Worm (Caenorhabditis elegans) whole organism, young adult: ENCODE data around the gene F49F1.4.
A peak's percentile ranks its signal among the peaks of the same experiment; 100 is the strongest.

Source experiments
- B0035.1 ChIP-seq: sonication (generic microtip); optimal IDR thresholded peaks from 2 replicates; lab custom pipeline; 2016; ENCODE audit warnings: missing genetic modification characterization, mild to moderate bottlenecking, missing compliant biosample characterization, missing genotype, missing genetic modification reagents
- C06A6.2 ChIP-seq: fragments of 200-800 bp; sonication (Bioruptor generic); conservative IDR thresholded peaks from 2 replicates; pipeline ENCODE4 v1.3.6; 2022; ENCODE audit warnings: missing genetic modification characterization, missing compliant biosample characterization
- D2030.7 ChIP-seq: fragments of 200-800 bp; sonication (Bioruptor generic); IDR thresholded peaks from 2 replicates; pipeline ENCODE4 v1.3.6; 2022; ENCODE audit warnings: missing genetic modification reagents, missing genetic modification characterization, missing compliant biosample characterization
- F33H1.4 ChIP-seq: fragments of 200-800 bp; sonication (Bioruptor generic); IDR thresholded peaks from 2 replicates; pipeline ENCODE4 v1.3.6; 2022; ENCODE audit warnings: missing genetic modification reagents, missing genetic modification characterization, missing compliant biosample characterization
- Y53G8AR.9 ChIP-seq: fragments of 200-800 bp; sonication (Bioruptor generic); conservative IDR thresholded peaks from 2 replicates; pipeline ENCODE4 v1.3.6; 2022; ENCODE audit warnings: missing genetic modification reagents, missing genetic modification characterization, missing compliant biosample characterization
- Y79H2A.3 ChIP-seq: fragments of 200-800 bp; sonication (Bioruptor generic); conservative IDR thresholded peaks from 2 replicates; pipeline ENCODE4 v1.3.6; 2022; ENCODE audit warnings: missing genetic modification reagents, missing genetic modification characterization, missing compliant biosample characterization
- ZK185.1 ChIP-seq: sonication (generic microtip); optimal IDR thresholded peaks from 2 replicates; lab custom pipeline; 2016; ENCODE audit warnings: mild to moderate bottlenecking, missing genetic modification characterization, missing compliant biosample characterization; ENCODE audit not compliant: poor library complexity, severe bottlenecking
- attf-3 ChIP-seq: fragments of 200-800 bp; sonication (Bioruptor generic); conservative IDR thresholded peaks from 2 replicates; pipeline ENCODE4 v1.3.6; 2022; ENCODE audit warnings: missing genetic modification reagents, missing genetic modification characterization, missing compliant biosample characterization
- attf-5 ChIP-seq: fragments of 200-800 bp; sonication (Bioruptor generic); optimal IDR thresholded peaks from 2 replicates; lab custom pipeline; 2018; ENCODE audit warnings: mild to moderate bottlenecking, missing genetic modification characterization, missing compliant biosample characterization
- bed-2 ChIP-seq: fragments of 200-800 bp; sonication (Bioruptor generic); IDR thresholded peaks from 2 replicates; pipeline ENCODE4 v1.3.6; 2022; ENCODE audit warnings: missing genetic modification reagents, missing genetic modification characterization, missing compliant biosample characterization
- ceh-100 ChIP-seq: fragments of 200-800 bp; sonication (Bioruptor generic); IDR thresholded peaks from 2 replicates; pipeline ENCODE4 v1.3.6; 2022; ENCODE audit warnings: missing genetic modification reagents, missing genetic modification characterization, missing compliant biosample characterization
- ceh-91 ChIP-seq: fragments of 200-800 bp; sonication (Bioruptor generic); IDR thresholded peaks from 2 replicates; pipeline ENCODE4 v1.3.6; 2022; ENCODE audit warnings: missing genetic modification reagents, missing genetic modification characterization, missing compliant biosample characterization
- die-1 ChIP-seq: sonication (generic microtip); optimal IDR thresholded peaks from 2 replicates; lab custom pipeline; 2016; ENCODE audit warnings: missing genotype, mild to moderate bottlenecking, missing genetic modification characterization, missing compliant biosample characterization
- dpff-1 ChIP-seq: sonication (generic microtip); optimal IDR thresholded peaks from 2 replicates; lab custom pipeline; 2017; ENCODE audit warnings: mild to moderate bottlenecking, missing genetic modification characterization, missing compliant biosample characterization
- efl-1 ChIP-seq: fragments of 150-350 bp; optimal IDR thresholded peaks from 2 replicates; lab custom pipeline; 2014; ENCODE audit warnings: missing biosample characterization, missing genetic modification reagents, missing genetic modification characterization
- ekl-4 ChIP-seq: fragments of 200-800 bp; sonication (Bioruptor generic); IDR thresholded peaks from 2 replicates; pipeline ENCODE4 v1.3.6; 2022; ENCODE audit warnings: missing genetic modification reagents, missing genetic modification characterization, missing compliant biosample characterization
- ets-4 ChIP-seq: fragments of 200-800 bp; sonication (Bioruptor generic); optimal IDR thresholded peaks from 2 replicates; lab custom pipeline; 2018; ENCODE audit warnings: mild to moderate bottlenecking, missing genetic modification characterization, missing compliant biosample characterization
- hlh-26 ChIP-seq: fragments of 200-800 bp; sonication (Bioruptor generic); conservative IDR thresholded peaks from 2 replicates; pipeline ENCODE4 v1.3.6; 2022; ENCODE audit warnings: missing genetic modification reagents, missing genetic modification characterization, missing compliant biosample characterization
- hmg-1.2 ChIP-seq: fragments of 200-800 bp; sonication (Bioruptor generic); IDR thresholded peaks from 2 replicates; pipeline ENCODE4 v1.3.6; 2022; ENCODE audit warnings: missing genetic modification reagents, missing genetic modification characterization, missing compliant biosample characterization
- hmg-20 ChIP-seq: fragments of 200-800 bp; sonication (Bioruptor generic); IDR thresholded peaks from 2 replicates; pipeline ENCODE4 v1.3.6; 2022; ENCODE audit warnings: missing genetic modification reagents, missing genetic modification characterization, missing compliant biosample characterization
- hrde-1 ChIP-seq: sonication (generic microtip); optimal IDR thresholded peaks from 2 replicates; lab custom pipeline; 2016; ENCODE audit warnings: missing genetic modification characterization, mild to moderate bottlenecking, missing compliant biosample characterization, moderate library complexity, missing genotype, missing genetic modification reagents, borderline replicate concordance
- lin-26 ChIP-seq: fragments of 200-800 bp; sonication (Bioruptor generic); IDR thresholded peaks from 2 replicates; pipeline ENCODE4 v1.3.6; 2022; ENCODE audit warnings: missing genetic modification reagents, missing genetic modification characterization, missing compliant biosample characterization
- madf-10 ChIP-seq: sonication (generic microtip); optimal IDR thresholded peaks from 2 replicates; lab custom pipeline; 2016; ENCODE audit warnings: mild to moderate bottlenecking, missing genetic modification characterization, missing compliant biosample characterization
- mcd-1 ChIP-seq: fragments of 200-800 bp; sonication (Bioruptor generic); IDR thresholded peaks from 2 replicates; pipeline ENCODE4 v1.3.6; 2022; ENCODE audit warnings: missing genetic modification reagents, missing genetic modification characterization, missing compliant biosample characterization
- nhr-120 ChIP-seq: fragments of 200-800 bp; sonication (Bioruptor generic); IDR thresholded peaks from 2 replicates; pipeline ENCODE4 v1.3.6; 2022; ENCODE audit warnings: missing genetic modification characterization, missing compliant biosample characterization
- nhr-27 ChIP-seq: fragments of 200-800 bp; sonication (Bioruptor generic); optimal IDR thresholded peaks from 2 replicates; lab custom pipeline; 2018; ENCODE audit warnings: mild to moderate bottlenecking, missing genetic modification characterization, moderate library complexity, missing compliant biosample characterization
- nhr-80 ChIP-seq: sonication (generic microtip); optimal IDR thresholded peaks from 2 replicates; lab custom pipeline; 2016; ENCODE audit warnings: missing genetic modification characterization, missing compliant biosample characterization
- nhr-90 ChIP-seq: sonication (generic microtip); optimal IDR thresholded peaks from 2 replicates; lab custom pipeline; 2016; ENCODE audit warnings: missing genotype, mild to moderate bottlenecking, missing genetic modification characterization, missing compliant biosample characterization
- snpc-4 ChIP-seq, 5 experiments: fragments of 150-350 bp in 1 of 5; sonication (generic microtip) in 4 of 5; optimal IDR thresholded peaks; 2 replicates each; lab custom pipeline; 2014 to 2018; ENCODE audit warnings: missing genetic modification characterization in 5 of 5, missing biosample characterization in 3 of 5, antibody characterized with exemption in 2 of 5, mild to moderate bottlenecking in 2 of 5, missing compliant biosample characterization in 2 of 5, missing genotype in 2 of 5, moderate library complexity in 2 of 5, missing genetic modification reagents in 1 of 5
- xnd-1 ChIP-seq: sonication (generic microtip); optimal IDR thresholded peaks from 2 replicates; lab custom pipeline; 2016; ENCODE audit warnings: missing genotype, missing genetic modification reagents, missing genetic modification characterization, missing compliant biosample characterization
- ztf-22 ChIP-seq: fragments of 200-800 bp; sonication (Bioruptor generic); optimal IDR thresholded peaks from 2 replicates; lab custom pipeline; 2018; ENCODE audit warnings: mild to moderate bottlenecking, missing genetic modification characterization, moderate library complexity, missing compliant biosample characterization
- ztf-26 ChIP-seq: sonication (generic microtip); optimal IDR thresholded peaks from 2 replicates; lab custom pipeline; 2017; ENCODE audit warnings: missing genetic modification characterization, missing compliant biosample characterization

F49F1.4 gene

DNA sequence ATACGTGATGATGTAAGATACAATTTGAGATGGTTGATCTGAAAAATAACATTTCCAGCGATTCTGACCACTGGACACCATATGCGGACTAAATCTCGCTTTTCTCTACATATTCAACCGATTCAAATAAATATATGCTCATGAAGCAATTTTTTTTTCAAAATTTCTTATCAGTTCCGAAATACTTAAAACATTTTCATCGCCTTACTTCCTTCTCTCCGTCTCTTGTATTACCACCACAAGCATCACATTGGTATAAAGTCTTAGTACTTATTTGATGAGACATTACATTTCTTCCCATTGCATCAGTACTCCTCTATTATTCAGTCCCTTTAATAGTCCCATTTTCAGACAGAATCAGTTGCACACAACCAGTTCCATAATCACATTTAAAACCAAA lies 39.1 kb upstream of the F49F1.4 start, which contains the start of gene K08D10.14:
K08D10.14 (plus strand) TSS at position 301 of the 400 bp plus-strand sequence.
- TF ChIP-seq ceh-91 (GFP tag; lab: Robert Waterston, UW) (no peak), die-1 (tag; lab: Kevin White, UChicago) (no peak), efl-1 (no peak), ets-4 (GFP tag; lab: Kevin White, UChicago) (no peak), nhr-80 (tag; lab: Kevin White, UChicago) (peak; percentile 17), lin-26 (GFP tag; lab: Robert Waterston, UW) (no peak)

DNA sequence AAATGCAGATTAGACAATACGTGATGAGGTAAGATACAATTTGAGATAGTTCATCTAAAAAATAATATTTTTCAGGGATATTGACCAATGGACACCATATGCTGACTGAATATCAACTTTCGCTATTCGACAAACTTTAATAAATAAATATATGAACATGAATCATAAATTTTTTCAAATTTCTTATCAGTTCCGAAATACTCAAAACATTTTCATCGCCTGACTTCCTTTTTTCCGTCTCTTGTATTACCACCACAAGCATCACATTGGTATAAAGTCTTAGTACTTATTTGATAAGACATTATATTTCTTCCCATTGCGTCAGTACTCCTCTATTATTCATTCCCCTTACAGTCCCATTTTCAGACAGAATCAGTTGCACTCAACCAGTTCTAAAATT lies 36.6 kb upstream of the F49F1.4 start, which contains the start of the genes K08D10.10 and R07C12.1:
K08D10.10 (plus strand) TSS at position 93 of the 400 bp plus-strand sequence.
R07C12.1 (plus strand) TSS at position 314 of the 400 bp plus-strand sequence.
- TF ChIP-seq nhr-80 (tag; lab: Kevin White, UChicago) = peak; percentile 42
- TF ChIP-seq nhr-90 (tag; lab: Kevin White, UChicago) = no peak

DNA sequence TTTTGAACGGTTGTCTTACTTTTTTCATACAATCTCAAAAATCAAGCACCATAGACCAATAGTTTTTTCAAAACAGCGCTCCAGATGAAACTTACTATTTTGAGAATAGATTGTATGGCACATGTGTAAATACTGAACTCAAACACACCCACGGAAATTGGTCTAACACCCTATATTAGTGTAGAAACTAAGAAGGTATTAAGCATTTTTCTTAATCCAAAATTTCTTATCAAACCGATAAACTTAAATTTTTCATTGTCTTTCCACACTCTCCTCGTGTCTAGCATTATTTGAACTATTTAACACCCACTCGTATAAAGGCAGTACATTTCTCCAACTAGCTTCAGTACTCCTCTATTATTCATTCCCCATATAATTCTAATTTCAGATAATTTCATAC lies 34.6 kb upstream of the F49F1.4 start:
- no peak for TF ChIP-seq hlh-26 (GFP tag; lab: Robert Waterston, UW)
- no peak for TF ChIP-seq mcd-1 (GFP tag; lab: Robert Waterston, UW)
- TF ChIP-seq ceh-100 = no peak
- no peak for TF ChIP-seq nhr-27
- TF ChIP-seq Y79H2A.3 = no peak
- TF ChIP-seq ztf-22 (GFP tag; lab: Kevin White, UChicago) = no peak
- TF ChIP-seq B0035.1 (tag; lab: Kevin White, UChicago) = no peak
- no peak for TF ChIP-seq hmg-20
- no peak for TF ChIP-seq hrde-1 (tag; lab: Kevin White, UChicago)
- TF ChIP-seq D2030.7 (GFP tag; lab: Robert Waterston, UW) = no peak
- no peak for TF ChIP-seq hmg-1.2 (GFP tag; lab: Robert Waterston, UW)
- no peak for TF ChIP-seq ztf-26 (tag; lab: Kevin White, UChicago)
- TF ChIP-seq bed-2 (GFP tag; lab: Robert Waterston, UW) = no peak

DNA sequence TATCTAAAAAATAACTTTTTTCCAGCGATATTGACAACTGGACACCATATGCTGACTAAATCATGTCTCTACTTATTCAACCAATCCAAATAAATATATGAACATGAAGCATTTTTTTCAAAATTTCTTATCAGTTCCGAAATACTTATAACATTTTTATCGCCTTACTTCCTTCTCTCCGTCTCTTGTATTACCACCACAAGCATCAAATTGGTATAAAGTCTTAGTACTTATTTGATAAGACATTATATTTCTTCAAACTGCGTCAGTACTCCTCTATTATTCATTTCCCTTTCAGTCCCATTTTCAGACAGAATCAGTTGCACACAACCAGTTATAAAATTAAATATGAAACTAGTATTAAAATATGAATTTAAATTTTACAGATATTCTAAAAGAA lies 32.4 kb upstream of the F49F1.4 start:
- TF ChIP-seq xnd-1 (tag; lab: Kevin White, UChicago) (no peak), nhr-80 (tag; lab: Kevin White, UChicago) (peak; percentile 77)

DNA sequence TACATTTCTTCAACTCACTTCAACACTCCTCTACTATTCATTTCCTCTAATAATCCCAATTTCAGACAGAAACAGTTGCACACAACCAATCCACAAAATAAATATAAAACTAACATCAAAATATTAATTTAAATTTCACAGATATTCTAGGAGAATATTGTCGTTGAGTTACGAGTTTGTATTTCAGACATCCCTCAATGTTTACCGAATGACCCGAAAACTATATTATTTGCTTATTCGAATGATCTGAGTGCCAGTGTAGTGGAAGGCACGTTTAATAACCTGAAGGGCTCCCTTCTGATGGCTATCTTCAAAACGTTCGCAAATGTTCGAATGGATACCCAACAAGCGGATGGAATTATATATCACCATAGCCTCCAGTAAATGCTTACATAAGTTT lies 29.2 kb upstream of the F49F1.4 start, which contains the start of gene R07C12.3:
R07C12.3 (plus strand) TSS at position 301 of the 400 bp plus-strand sequence.
- no peak for TF ChIP-seq nhr-120
- TF ChIP-seq ZK185.1 = no peak
- no peak for TF ChIP-seq C06A6.2 (GFP tag; lab: Robert Waterston, UW)
- TF ChIP-seq dpff-1 (tag; lab: Kevin White, UChicago) = no peak
- TF ChIP-seq Y53G8AR.9 (GFP tag; lab: Robert Waterston, UW) = no peak
- TF ChIP-seq F33H1.4 (GFP tag; lab: Robert Waterston, UW) = no peak
- no peak for TF ChIP-seq ets-4 (GFP tag; lab: Kevin White, UChicago)
- no peak for TF ChIP-seq die-1 (tag; lab: Kevin White, UChicago)
- no peak for TF ChIP-seq ekl-4
- no peak for TF ChIP-seq B0035.1 (tag; lab: Kevin White, UChicago)
- TF ChIP-seq efl-1 = no peak
- no peak for TF ChIP-seq attf-3
- no peak for TF ChIP-seq Y79H2A.3
- no peak for TF ChIP-seq attf-5
- TF ChIP-seq mcd-1 (GFP tag; lab: Robert Waterston, UW) = no peak
- no peak for TF ChIP-seq madf-10 (tag; lab: Kevin White, UChicago)
- TF ChIP-seq snpc-4 (GFP tag; optimal IDR thresholded peaks at IDR 0.05; lab: Kevin White, UChicago) = no peak
- no peak for TF ChIP-seq snpc-4 (tag; optimal IDR thresholded peaks at IDR 0.05; lab: Kevin White, UChicago)
